Worm (Caenorhabditis elegans): ENCODE measurements around the gene nhr-10.

ce11 chrIII:7080689-7081088 lies 34.5 kb downstream of the nhr-10 start, which contains the start of gene ZK418.7:
- TF ChIP-seq sptf-1 (tag; optimal IDR thresholded peaks at IDR 0.05) (no peak), nhr-28 (tag; optimal IDR thresholded peaks at IDR 0.05) (no peak)
